Fruit fly (Drosophila melanogaster): ENCODE results near the gene Nedd8.

Nedd8 gene

DNA sequence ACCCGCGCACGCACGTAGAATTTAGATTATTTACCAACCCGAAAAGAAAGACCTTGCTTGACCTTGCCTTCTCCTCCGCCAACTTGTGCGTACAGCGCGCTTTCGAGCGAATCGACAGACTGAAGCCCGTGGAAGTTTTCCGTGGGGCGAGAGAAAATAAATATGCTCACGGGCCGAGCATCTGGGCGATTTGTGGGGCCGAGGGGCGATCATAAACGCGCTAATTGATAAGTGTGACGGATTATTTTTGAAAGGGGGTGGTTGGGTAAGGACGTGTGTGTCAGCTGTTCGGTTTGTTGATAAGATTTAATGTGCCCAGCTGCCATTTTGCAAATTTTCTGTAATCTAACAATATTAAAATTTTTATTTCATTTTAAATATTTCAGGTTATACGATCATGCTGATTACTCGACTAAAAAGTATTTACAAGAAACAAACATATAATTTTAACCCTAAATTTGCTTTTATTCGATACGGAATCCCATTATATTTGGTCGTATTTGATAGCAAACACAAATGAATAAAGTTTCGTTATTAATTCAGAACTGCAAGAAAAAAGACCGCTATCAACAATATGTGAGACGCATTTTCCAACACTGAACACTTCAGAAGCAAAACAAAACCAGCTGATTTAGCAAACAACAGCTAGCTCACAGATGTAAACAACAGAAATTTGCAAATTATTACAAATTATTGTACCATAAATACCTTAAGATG, 22.6 kb upstream of the Nedd8 start, which contains the start of the genes L2HGDH and CG10431 (continued):
- TF ChIP-seq CG1603 (tag; optimal IDR thresholded peaks at IDR 0.05) (peak; percentile 42), Xrp1 (GFP tag; IDR thresholded peaks at IDR 0.05) (peak; percentile 36; the same call in 1 of the 2 replicates), CrebB (tag; optimal IDR thresholded peaks at IDR 0.05) (no peak), CG14965 (GFP tag; optimal IDR thresholded peaks at IDR 0.05; ENCODE audit: borderline replicate concordance) (no peak), mld (GFP tag; IDR thresholded peaks at IDR 0.05; ENCODE audit: partially characterized antibody) (no peak), nmo (GFP tag; optimal IDR thresholded peaks at IDR 0.05) (peak; percentile 78), ftz-f1 (GFP tag; optimal IDR thresholded peaks at IDR 0.05) (peak; percentile 95), tin (GFP tag; optimal IDR thresholded peaks at IDR 0.05) (peak; percentile 69), CG31441 (GFP tag; IDR thresholded peaks at IDR 0.05) (no peak; the same call in 1 of the 2 replicates), CG9876 (GFP tag; optimal IDR thresholded peaks at IDR 0.05) (no peak), Hr51 (GFP tag; optimal IDR thresholded peaks at IDR 0.05) (peak in 1 of 2 experiments; percentile 69), br (optimal IDR thresholded peaks at IDR 0.05) (no peak), CG11695 (GFP tag; IDR thresholded peaks at IDR 0.05) (no peak), Chrac-16 (GFP tag; optimal IDR thresholded peaks at IDR 0.05) (peak; percentile 60), Abd-B (GFP tag; optimal IDR thresholded peaks at IDR 0.05) (peak; percentile 67), zen (tag; optimal IDR thresholded peaks at IDR 0.05) (peak; percentile 66), CG7928 (GFP tag; optimal IDR thresholded peaks at IDR 0.05) (peak; percentile 2), Ssrp (tag; optimal IDR thresholded peaks at IDR 0.05) (peak; percentile 47), CG30403 (GFP tag; optimal IDR thresholded peaks at IDR 0.05) (peak; percentile 80), al (GFP tag; IDR thresholded peaks at IDR 0.05) (no peak), bigmax (GFP tag; optimal IDR thresholded peaks at IDR 0.05) (peak; percentile 83), HLH3B (GFP tag; IDR thresholded peaks at IDR 0.05) (no peak), kay (GFP tag; optimal IDR thresholded peaks at IDR 0.05) (peak; percentile 56), BtbVII (GFP tag; optimal IDR thresholded peaks at IDR 0.05) (peak; percentile 67), prd (optimal IDR thresholded peaks at IDR 0.05) (no peak), prd (GFP tag; IDR thresholded peaks at IDR 0.05) (0 out of 3 replicates have a peak, but pooled peaks have one; percentile 9), ATbp (GFP tag; optimal IDR thresholded peaks at IDR 0.05) (peak; percentile 25), CG9609 (GFP tag; optimal IDR thresholded peaks at IDR 0.05) (no peak), lov (optimal IDR thresholded peaks at IDR 0.05) (no peak), lov (GFP tag; IDR thresholded peaks at IDR 0.05) (no peak), Doc2 (GFP tag; IDR thresholded peaks at IDR 0.05) (no peak), tgo (GFP tag; IDR thresholded peaks at IDR 0.05) (peak; percentile 32; the same call in 1 of the 3 replicates), Lim3 (GFP tag; IDR thresholded peaks at IDR 0.05) (no peak), odd (GFP tag; optimal IDR thresholded peaks at IDR 0.05) (peak; percentile 30), gce (GFP tag; IDR thresholded peaks at IDR 0.05) (no peak), CG11093 (GFP tag; IDR thresholded peaks at IDR 0.05) (no peak), CG10462 (GFP tag; optimal IDR thresholded peaks at IDR 0.05) (peak; percentile 31), wek (GFP tag; optimal IDR thresholded peaks at IDR 0.05) (peak; percentile 3), sc (optimal IDR thresholded peaks at IDR 0.05) (no peak), sc (GFP tag; optimal IDR thresholded peaks at IDR 0.05) (peak; percentile 4), CG6854 (GFP tag; optimal IDR thresholded peaks at IDR 0.05) (no peak), hkb (optimal IDR thresholded peaks at IDR 0.05) (peak; percentile 26), hkb (GFP tag; IDR thresholded peaks at IDR 0.05) (no peak), CG17612 (GFP tag; IDR thresholded peaks at IDR 0.05) (no peak), Mes4 (GFP tag; optimal IDR thresholded peaks at IDR 0.05) (no peak), twi (tag; optimal IDR thresholded peaks at IDR 0.05) (peak; percentile 49), CG10209 (GFP tag; optimal IDR thresholded peaks at IDR 0.05) (peak; percentile 30), lmd (GFP tag; IDR thresholded peaks at IDR 0.05) (0 out of 2 replicates have a peak, but pooled peaks have one; percentile 21), Sry-β (GFP tag; optimal IDR thresholded peaks at IDR 0.05) (no peak), CG14667 (GFP tag; IDR thresholded peaks at IDR 0.05) (no peak), Atf3 (GFP tag; optimal IDR thresholded peaks at IDR 0.05) (no peak)

Data from whole organism, embryonic.